Fruit fly (Drosophila melanogaster) whole organism, pupa: ENCODE data around the gene CG34309.
A peak's percentile ranks its signal among the peaks of the same experiment; 100 is the strongest.

Experiments
- CG10348 ChIP-seq: fragments of 200-800 bp; sonication (Bioruptor generic); IDR thresholded peaks from 2 replicates; pipeline ENCODE4 v1.3.6; 2022; ENCODE audit warnings: missing biosample characterization, missing genetic modification characterization
- CG12605 ChIP-seq: fragments of 200-800 bp; sonication (Bioruptor generic); IDR thresholded peaks from 2 replicates; pipeline ENCODE4 v1.3.6; 2022; ENCODE audit warnings: missing biosample characterization, missing genetic modification characterization
- CG13204 ChIP-seq: fragments of 200-800 bp; sonication (Bioruptor generic); optimal IDR thresholded peaks from 2 replicates; lab custom pipeline; 2018; ENCODE audit warnings: missing biosample characterization, mild to moderate bottlenecking, missing genetic modification characterization, moderate library complexity
- CG14655 ChIP-seq: fragments of 200-800 bp; sonication (Bioruptor generic); optimal IDR thresholded peaks from 3 replicates; lab custom pipeline; 2017; ENCODE audit warnings: mild to moderate bottlenecking, missing biosample characterization, missing genetic modification reagents, missing genetic modification characterization
- CG15710 ChIP-seq: fragments of 200-800 bp; sonication (Bioruptor generic); optimal IDR thresholded peaks from 2 replicates; lab custom pipeline; 2018; ENCODE audit warnings: missing biosample characterization, mild to moderate bottlenecking, missing genetic modification characterization, moderate library complexity
- CG17806 ChIP-seq: fragments of 200-800 bp; sonication (Bioruptor generic); optimal IDR thresholded peaks from 2 replicates; lab custom pipeline; 2018; ENCODE audit warnings: missing biosample characterization, mild to moderate bottlenecking, missing genetic modification characterization, moderate library complexity
- CG32121 ChIP-seq: fragments of 200-800 bp; sonication (Bioruptor generic); IDR thresholded peaks from 2 replicates; pipeline ENCODE4 v1.3.6; 2022; ENCODE audit warnings: missing biosample characterization, missing genetic modification characterization
- CG34367 ChIP-seq: fragments of 200-800 bp; sonication (Bioruptor generic); optimal IDR thresholded peaks from 2 replicates; lab custom pipeline; 2018; ENCODE audit warnings: missing biosample characterization, mild to moderate bottlenecking, missing genetic modification characterization
- CG4496 ChIP-seq: fragments of 200-800 bp; sonication (Bioruptor generic); IDR thresholded peaks from 3 replicates; pipeline ENCODE4 v1.3.6; 2022; ENCODE audit warnings: missing biosample characterization, missing genetic modification characterization
- CG8159 ChIP-seq: fragments of 200-800 bp; sonication (Bioruptor generic); optimal IDR thresholded peaks from 3 replicates; lab custom pipeline; 2018; ENCODE audit warnings: missing biosample characterization, mild to moderate bottlenecking, missing genetic modification characterization, moderate library complexity
- CG8301 ChIP-seq: fragments of 200-800 bp; sonication (Bioruptor generic); optimal IDR thresholded peaks from 2 replicates; lab custom pipeline; 2018; ENCODE audit warnings: missing biosample characterization, mild to moderate bottlenecking, missing genetic modification characterization
- CG9948 ChIP-seq: fragments of 200-800 bp; sonication (Bioruptor generic); optimal IDR thresholded peaks from 2 replicates; lab custom pipeline; 2018; ENCODE audit warnings: missing biosample characterization, mild to moderate bottlenecking, missing genetic modification characterization, moderate library complexity
- D1 ChIP-seq: fragments of 200-800 bp; sonication (Bioruptor generic); optimal IDR thresholded peaks from 2 replicates; lab custom pipeline; 2018; ENCODE audit warnings: missing biosample characterization, mild to moderate bottlenecking, missing genetic modification characterization, moderate library complexity
- EcR ChIP-seq: fragments of 200-800 bp; sonication (Bioruptor generic); optimal IDR thresholded peaks from 3 replicates; lab custom pipeline; 2019; ENCODE audit warnings: missing biosample characterization, missing genetic modification characterization, mild to moderate bottlenecking, moderate library complexity, missing genetic modification reagents
- Ets98B ChIP-seq: fragments of 200-800 bp; sonication (Bioruptor generic); IDR thresholded peaks from 2 replicates; pipeline ENCODE4 v1.3.6; 2022; ENCODE audit warnings: missing biosample characterization, missing genetic modification characterization
- Pif1A ChIP-seq: fragments of 200-800 bp; sonication (Bioruptor generic); optimal IDR thresholded peaks from 3 replicates; lab custom pipeline; 2016; ENCODE audit warnings: missing biosample characterization, missing genetic modification characterization
- Pif1B ChIP-seq: fragments of 200-800 bp; sonication (Bioruptor generic); optimal IDR thresholded peaks from 3 replicates; lab custom pipeline; 2016; ENCODE audit warnings: missing biosample characterization, missing genetic modification characterization
- Snoo ChIP-seq: fragments of 200-800 bp; sonication (Bioruptor generic); optimal IDR thresholded peaks from 3 replicates; lab custom pipeline; 2017; ENCODE audit warnings: missing biosample characterization, mild to moderate bottlenecking, missing genetic modification characterization, inconsistent platforms
- fd96Ca ChIP-seq: fragments of 200-800 bp; sonication (Bioruptor generic); IDR thresholded peaks from 3 replicates; pipeline ENCODE4 v1.3.6; 2022; ENCODE audit warnings: missing biosample characterization, missing genetic modification characterization
- gl ChIP-seq: fragments of 200-800 bp; sonication (Bioruptor generic); optimal IDR thresholded peaks from 2 replicates; lab custom pipeline; 2018; ENCODE audit warnings: missing biosample characterization, mild to moderate bottlenecking, missing genetic modification characterization
- rn ChIP-seq: fragments of 200-800 bp; sonication (Bioruptor generic); IDR thresholded peaks from 2 replicates; pipeline ENCODE4 v1.3.6; 2022; ENCODE audit warnings: missing biosample characterization, missing genetic modification characterization

The CG34309 gene

dm6 chr3R:13397040-13397439, 24.6 kb downstream of the CG34309 start, which contains the start of gene CG14374:
TSS of gene CG14374 (minus strand) at chr3R:13397140.
- TF ChIP-seq gl (tag; lab: Kevin White, UChicago), result no peak
- no peak for TF ChIP-seq CG32121 (GFP tag; lab: Robert Waterston, UW)
- TF ChIP-seq CG13204 (GFP tag; lab: Kevin White, UChicago), result no peak
- no peak for TF ChIP-seq CG34367 (tag; lab: Kevin White, UChicago)

- no peak for TF ChIP-seq Ets98B (GFP tag; lab: Robert Waterston, UW)
- TF ChIP-seq CG14655, result no peak
- no peak for TF ChIP-seq CG4496
- TF ChIP-seq CG17806, result no peak
- no peak for TF ChIP-seq CG8301 (tag; lab: Kevin White, UChicago)
Observed at dm6 chr3R:13397535-13397934, 25.1 kb downstream of the CG34309 start, which contains the start of gene CG14377. TSS of gene CG14377 (plus strand) at chr3R:13397835.

- TF ChIP-seq CG13204 (GFP tag; lab: Kevin White, UChicago) (peak; percentile 90), CG14655 (peak; percentile 95), CG34367 (tag; lab: Kevin White, UChicago) (peak; percentile 91), fd96Ca (GFP tag; lab: Robert Waterston, UW) (peak; percentile 64; the same call in 2 of the 3 replicates), rn (GFP tag; lab: Robert Waterston, UW) (peak; percentile 71), CG12605 (peak; percentile 71; the same call in 1 of the 2 replicates), Ets98B (GFP tag; lab: Robert Waterston, UW) (peak; percentile 80), CG10348 (GFP tag; lab: Robert Waterston, UW) (peak; percentile 64; the same call in 1 of the 2 replicates), CG8301 (tag; lab: Kevin White, UChicago) (peak; percentile 94), CG8159 (tag; lab: Kevin White, UChicago) (peak; percentile 95), gl (tag; lab: Kevin White, UChicago) (peak; percentile 77), D1 (tag; lab: Kevin White, UChicago) (peak; percentile 90), CG9948 (peak; percentile 94), EcR (GFP tag; lab: Kevin White, UChicago) (peak; percentile 79), Pif1B (GFP tag; lab: Kevin White, UChicago) (peak; percentile 94), Pif1A (GFP tag; lab: Kevin White, UChicago) (peak; percentile 92), CG32121 (GFP tag; lab: Robert Waterston, UW) (peak; percentile 87), CG17806 (peak; percentile 94), CG4496 (peak; percentile 90), CG15710 (tag; lab: Kevin White, UChicago) (peak; percentile 94), Snoo (tag; lab: Kevin White, UChicago) (peak; percentile 90)
Observed at dm6 chr3R:13400902-13401721, 28.7 kb downstream of the CG34309 start.

dm6 chr3R:13401722-13402296, 29.4 kb downstream of the CG34309 start, which contains the start of gene GILT1:
TSS of gene GILT1 (minus strand) at chr3R:13401862.
- 0 out of 2 replicates have a peak, but pooled peaks have one; percentile 5 for TF ChIP-seq CG12605
- TF ChIP-seq CG4496, result no peak
- TF ChIP-seq Snoo (tag; lab: Kevin White, UChicago), result no peak
- TF ChIP-seq, all 21 proteins: peak for 1

- TF ChIP-seq CG8159 (tag; lab: Kevin White, UChicago) (no peak), CG32121 (GFP tag; lab: Robert Waterston, UW) (no peak), gl (tag; lab: Kevin White, UChicago) (no peak), fd96Ca (GFP tag; lab: Robert Waterston, UW) (no peak), CG13204 (GFP tag; lab: Kevin White, UChicago) (no peak), Snoo (tag; lab: Kevin White, UChicago) (no peak), CG14655 (no peak), D1 (tag; lab: Kevin White, UChicago) (no peak), rn (GFP tag; lab: Robert Waterston, UW) (no peak), CG4496 (no peak), Pif1A (GFP tag; lab: Kevin White, UChicago) (no peak), CG8301 (tag; lab: Kevin White, UChicago) (no peak), Ets98B (GFP tag; lab: Robert Waterston, UW) (no peak), Pif1B (GFP tag; lab: Kevin White, UChicago) (no peak), CG10348 (GFP tag; lab: Robert Waterston, UW) (no peak), EcR (GFP tag; lab: Kevin White, UChicago) (no peak)
Observed at dm6 chr3R:13403032-13403459, 30.6 kb downstream of the CG34309 start, which contains the start of gene Dpm3. TSS of gene Dpm3 (minus strand) at chr3R:13403051.

dm6 chr3R:13404841-13405441, 32.5 kb downstream of the CG34309 start, which contains the start of gene yellow-e3:
TSS of gene yellow-e3 (minus strand) at chr3R:13404870.
- TF ChIP-seq CG12605, result no peak
- TF ChIP-seq CG9948, result no peak
- no peak for TF ChIP-seq Pif1A (GFP tag; lab: Kevin White, UChicago)
